Worm (Caenorhabditis elegans) whole organism, L2 larva: ENCODE measurements around the gene F08D12.7.

ENCODE experiments used
- R02D3.7 ChIP-seq: fragments of 150-350 bp; optimal IDR thresholded peaks from 2 replicates; lab custom pipeline; 2014; ENCODE audit warnings: missing biosample characterization, missing genetic modification characterization
- ama-1 ChIP-seq: fragments of 150-350 bp; optimal IDR thresholded peaks from 2 replicates; lab custom pipeline; 2018; ENCODE audit warnings: inconsistent platforms
- lin-39 ChIP-seq: fragments of 150-350 bp; optimal IDR thresholded peaks from 2 replicates; lab custom pipeline; 2014; ENCODE audit warnings: missing biosample characterization, missing genetic modification reagents, missing genetic modification characterization
- mdl-1 ChIP-seq, 2 experiments: fragments of 150-350 bp in 1 of 2; sonication (generic microtip) in 1 of 2; optimal IDR thresholded peaks; 2 replicates each; lab custom pipeline; 2017; ENCODE audit warnings: missing biosample characterization in 2 of 2, missing genetic modification characterization in 2 of 2
- nhr-25 ChIP-seq: fragments of 150-350 bp; sonication (generic microtip); optimal IDR thresholded peaks from 3 replicates; lab custom pipeline; 2014; ENCODE audit warnings: missing biosample characterization, missing genetic modification characterization
- skn-1 ChIP-seq: sonication (generic microtip); optimal IDR thresholded peaks from 2 replicates; lab custom pipeline; 2017; ENCODE audit warnings: missing biosample characterization, missing genetic modification characterization
- unc-62 ChIP-seq: fragments of 150-350 bp; optimal IDR thresholded peaks from 2 replicates; lab custom pipeline; 2014; ENCODE audit warnings: missing biosample characterization, missing genetic modification reagents, missing genetic modification characterization
- zag-1 ChIP-seq: fragments of 150-350 bp; optimal IDR thresholded peaks from 2 replicates; lab custom pipeline; 2014; ENCODE audit warnings: missing biosample characterization, missing genetic modification characterization

DNA sequence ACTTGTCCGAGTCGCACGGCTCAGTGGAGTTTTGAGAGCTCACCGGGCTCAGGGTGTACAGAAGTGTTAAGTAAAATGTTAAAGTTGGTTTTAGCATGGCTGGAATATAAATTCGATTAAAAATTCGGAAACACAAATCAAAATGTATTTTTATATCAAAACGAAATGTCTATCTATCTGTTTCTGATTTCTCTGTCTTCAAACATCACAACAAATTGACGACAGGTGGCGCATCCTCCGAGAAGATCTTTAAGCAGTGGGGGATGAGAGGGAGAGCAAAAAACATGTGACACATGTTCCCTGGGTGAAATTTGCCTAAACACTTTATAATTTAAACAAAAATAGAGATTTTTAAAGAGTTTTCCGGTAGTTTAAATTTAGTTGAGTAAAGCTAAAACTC lies at the start of gene F08D12.7:
- TF ChIP-seq R02D3.7 (tag; lab: Kevin White, UChicago) (no peak), ama-1 (lab: Kevin White, UChicago) (no peak), unc-62 (GFP tag; lab: Kevin White, UChicago) (no peak), mdl-1 (tag; optimal IDR thresholded peaks at IDR 0.05; lab: Kevin White, UChicago) (no peak), zag-1 (tag; lab: Kevin White, UChicago) (no peak), lin-39 (tag; lab: Kevin White, UChicago) (no peak), nhr-25 (tag; lab: Kevin White, UChicago) (no peak), skn-1 (tag; lab: Kevin White, UChicago) (no peak)
